Fruit fly (Drosophila melanogaster) whole organism, pupa: ENCODE measurements around the gene CG9649.

Source experiments
- CG10348 ChIP-seq: fragments of 200-800 bp; sonication (Bioruptor generic); IDR thresholded peaks from 2 replicates; pipeline ENCODE4 v1.3.6; 2022; ENCODE audit warnings: missing biosample characterization, missing genetic modification characterization
- CG17806 ChIP-seq: fragments of 200-800 bp; sonication (Bioruptor generic); optimal IDR thresholded peaks from 2 replicates; lab custom pipeline; 2018; ENCODE audit warnings: missing biosample characterization, mild to moderate bottlenecking, missing genetic modification characterization, moderate library complexity
- CG4496 ChIP-seq: fragments of 200-800 bp; sonication (Bioruptor generic); IDR thresholded peaks from 3 replicates; pipeline ENCODE4 v1.3.6; 2022; ENCODE audit warnings: missing biosample characterization, missing genetic modification characterization
- CG8159 ChIP-seq: fragments of 200-800 bp; sonication (Bioruptor generic); optimal IDR thresholded peaks from 3 replicates; lab custom pipeline; 2018; ENCODE audit warnings: missing biosample characterization, mild to moderate bottlenecking, missing genetic modification characterization, moderate library complexity
- D1 ChIP-seq: fragments of 200-800 bp; sonication (Bioruptor generic); optimal IDR thresholded peaks from 2 replicates; lab custom pipeline; 2018; ENCODE audit warnings: missing biosample characterization, mild to moderate bottlenecking, missing genetic modification characterization, moderate library complexity
- EcR ChIP-seq: fragments of 200-800 bp; sonication (Bioruptor generic); optimal IDR thresholded peaks from 3 replicates; lab custom pipeline; 2019; ENCODE audit warnings: missing biosample characterization, missing genetic modification characterization, mild to moderate bottlenecking, moderate library complexity, missing genetic modification reagents
- gl ChIP-seq: fragments of 200-800 bp; sonication (Bioruptor generic); optimal IDR thresholded peaks from 2 replicates; lab custom pipeline; 2018; ENCODE audit warnings: missing biosample characterization, mild to moderate bottlenecking, missing genetic modification characterization

DNA sequence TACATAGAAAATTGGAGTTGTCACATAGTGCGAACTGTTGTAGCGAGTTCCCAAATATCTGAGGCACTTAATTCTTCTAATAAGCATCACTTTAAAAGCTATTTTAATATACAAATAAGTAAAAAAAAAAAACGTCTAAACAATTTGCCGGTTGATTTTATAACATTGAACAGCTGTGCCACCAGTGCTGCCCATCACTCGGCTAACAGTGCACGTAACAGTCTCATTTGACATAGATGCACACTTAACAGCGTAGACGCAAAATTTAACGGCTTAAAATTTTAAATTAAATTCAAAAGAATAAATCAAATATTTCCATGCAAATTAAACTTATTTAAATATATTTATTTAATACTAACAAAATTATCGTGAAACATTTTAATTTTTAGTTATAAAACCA, 42.1 kb upstream of the CG9649 start, which contains the start of gene MetRS-m:
- TF ChIP-seq CG8159 (tag; lab: Kevin White, UChicago) = no peak
- TF ChIP-seq gl (tag; lab: Kevin White, UChicago) = no peak
- TF ChIP-seq CG4496 (GFP tag; lab: Robert Waterston, UW) = no peak
- TF ChIP-seq EcR (GFP tag; lab: Kevin White, UChicago) = no peak
- TF ChIP-seq D1 (tag; lab: Kevin White, UChicago) = no peak
- TF ChIP-seq CG17806 = no peak
- no peak for TF ChIP-seq CG10348 (GFP tag; lab: Robert Waterston, UW)
